Fruit fly (Drosophila melanogaster) Kc167 (cell line): ENCODE measurements around the gene CG18268.

Experiments used
- Myc ChIP-seq: fragments of >200 bp; optimal IDR thresholded peaks from 2 replicates; lab custom pipeline; 2017; ENCODE audit warnings: missing external identifiers
- Sin3A ChIP-seq: fragments of >200 bp; optimal IDR thresholded peaks from 2 replicates; lab custom pipeline; 2018; ENCODE audit warnings: missing external identifiers
- h ChIP-seq: fragments of >200 bp; optimal IDR thresholded peaks from 3 replicates; lab custom pipeline; 2018; ENCODE audit warnings: missing external identifiers
- insv ChIP-seq: fragments of >200 bp; optimal IDR thresholded peaks from 3 replicates; lab custom pipeline; 2018; ENCODE audit warnings: missing external identifiers
- psq ChIP-seq: fragments of >200 bp; optimal IDR thresholded peaks from 2 replicates; lab custom pipeline; 2017; ENCODE audit warnings: missing external identifiers
- ttk ChIP-seq: sonication (Bioruptor generic); optimal IDR thresholded peaks from 2 replicates; lab custom pipeline; 2017; ENCODE audit warnings: missing external identifiers

Gene CG18268

dm6 chr3R:7785784-7786183 lies 18.4 kb downstream of the CG18268 start, which contains the start of gene CG18745:
Gene CG18745, minus strand, starts transcription at chr3R:7786119.
- TF ChIP-seq Myc (lab: Kevin White, UChicago) (no peak), h (lab: Kevin White, UChicago) (no peak), psq (lab: Kevin White, UChicago) (no peak), Sin3A (lab: Kevin White, UChicago) (no peak), insv (no peak)

dm6 chr3R:7782933-7783686 lies 21.1 kb downstream of the CG18268 start, which contains the start of gene CG18747:
Gene CG18747, minus strand, starts transcription at chr3R:7783446.
- TF ChIP-seq psq (lab: Kevin White, UChicago) (no peak), Myc (lab: Kevin White, UChicago) (no peak), Sin3A (lab: Kevin White, UChicago) (no peak), ttk (lab: Kevin White, UChicago) (no peak), insv (no peak), h (lab: Kevin White, UChicago) (no peak)

dm6 chr3R:7779620-7780019 lies 24.6 kb downstream of the CG18268 start:
- TF ChIP-seq psq (lab: Kevin White, UChicago) (no peak), Sin3A (lab: Kevin White, UChicago) (no peak), insv (no peak), ttk (lab: Kevin White, UChicago) (no peak), Myc (lab: Kevin White, UChicago) (no peak), h (lab: Kevin White, UChicago) (no peak)

- TF ChIP-seq h (lab: Kevin White, UChicago) (no peak), ttk (lab: Kevin White, UChicago) (no peak), Myc (lab: Kevin White, UChicago) (no peak), insv (no peak), Sin3A (lab: Kevin White, UChicago) (no peak), psq (lab: Kevin White, UChicago) (no peak)
These were observed 32.6 kb downstream of the CG18268 start, which contains the start of gene CG11286 for dm6 chr3R:7771656-7772055. Gene CG11286, minus strand, starts transcription at chr3R:7771756.

dm6 chr3R:7760970-7761558 lies 43.2 kb downstream of the CG18268 start:
- TF ChIP-seq ttk (lab: Kevin White, UChicago), result no peak
- no peak for TF ChIP-seq psq (lab: Kevin White, UChicago)
- no peak for TF ChIP-seq Myc (lab: Kevin White, UChicago)
- no peak for TF ChIP-seq h (lab: Kevin White, UChicago)
- no peak for TF ChIP-seq Sin3A (lab: Kevin White, UChicago)
- no peak for TF ChIP-seq insv

- no peak for TF ChIP-seq ttk (lab: Kevin White, UChicago)
- no peak for TF ChIP-seq Myc (lab: Kevin White, UChicago)
- no peak for TF ChIP-seq insv
- TF ChIP-seq psq (lab: Kevin White, UChicago), result no peak
- no peak for TF ChIP-seq h (lab: Kevin White, UChicago)
- TF ChIP-seq Sin3A (lab: Kevin White, UChicago), result no peak
These were observed 44.7 kb downstream of the CG18268 start, which contains the start of gene Sp7 for dm6 chr3R:7759486-7759885. Gene Sp7, plus strand, starts transcription at chr3R:7759786.

dm6 chr3R:7757822-7758221 lies 46.4 kb downstream of the CG18268 start, which contains the start of gene CG10919:
Gene CG10919, plus strand, starts transcription at chr3R:7758122.
- TF ChIP-seq insv (no peak), Myc (lab: Kevin White, UChicago) (no peak), h (lab: Kevin White, UChicago) (no peak), Sin3A (lab: Kevin White, UChicago) (no peak), ttk (lab: Kevin White, UChicago) (no peak), psq (lab: Kevin White, UChicago) (no peak)

dm6 chr3R:7753518-7753917 lies 50.7 kb downstream of the CG18268 start:
- no peak for TF ChIP-seq Myc (lab: Kevin White, UChicago)
- TF ChIP-seq Sin3A (lab: Kevin White, UChicago), result no peak
- no peak for TF ChIP-seq insv
- no peak for TF ChIP-seq h (lab: Kevin White, UChicago)
